Worm (Caenorhabditis elegans) whole organism, L4 larva: ENCODE results near the gene srw-22.

ENCODE experiments used
- ceh-82 ChIP-seq: sonication (generic microtip); optimal IDR thresholded peaks from 2 replicates; lab custom pipeline; 2017; ENCODE audit warnings: missing biosample characterization, missing genetic modification characterization
- lin-15B ChIP-seq: fragments of 150-350 bp; sonication (generic microtip); optimal IDR thresholded peaks from 3 replicates; lab custom pipeline; 2014; ENCODE audit warnings: missing biosample characterization, missing genetic modification characterization
- lin-39 ChIP-seq: fragments of 150-350 bp; optimal IDR thresholded peaks from 2 replicates; lab custom pipeline; 2014; ENCODE audit warnings: missing biosample characterization, missing genetic modification reagents, missing genetic modification characterization
- nhr-11 ChIP-seq: fragments of 150-350 bp; optimal IDR thresholded peaks from 2 replicates; lab custom pipeline; 2014; ENCODE audit warnings: missing biosample characterization, missing genetic modification characterization
- nhr-237 ChIP-seq: sonication (generic microtip); optimal IDR thresholded peaks from 2 replicates; lab custom pipeline; 2017; ENCODE audit warnings: missing biosample characterization, missing genetic modification characterization
- nhr-28 ChIP-seq: fragments of 150-350 bp; optimal IDR thresholded peaks from 2 replicates; lab custom pipeline; 2014; ENCODE audit warnings: missing biosample characterization, missing genetic modification characterization
- nhr-77 ChIP-seq: fragments of 150-350 bp; optimal IDR thresholded peaks from 2 replicates; lab custom pipeline; 2014; ENCODE audit warnings: missing biosample characterization, missing genetic modification characterization
- pha-4 ChIP-seq, 2 experiments: fragments of 150-350 bp in 1 of 2; fragments of 200-800 bp in 1 of 2; sonication (Bioruptor generic) in 1 of 2; IDR thresholded peaks in 1 of 2; optimal IDR thresholded peaks in 1 of 2; 2 replicates each; pipeline versions ENCODE4 v1.3.6 to Lab custom; 2014 to 2022; ENCODE audit warnings: missing genetic modification characterization in 2 of 2, missing genetic modification reagents in 2 of 2, missing biosample characterization in 1 of 2, missing compliant biosample characterization in 1 of 2
- pqm-1 ChIP-seq: sonication (generic microtip); optimal IDR thresholded peaks from 2 replicates; lab custom pipeline; 2017; ENCODE audit warnings: missing biosample characterization, missing genetic modification characterization
- skn-1 ChIP-seq: fragments of 150-350 bp; optimal IDR thresholded peaks from 2 replicates; lab custom pipeline; 2014; ENCODE audit warnings: missing biosample characterization, missing genetic modification characterization
- snpc-4 ChIP-seq: fragments of 150-350 bp; optimal IDR thresholded peaks from 2 replicates; lab custom pipeline; 2014; ENCODE audit warnings: missing biosample characterization, missing genetic modification characterization
- unc-39 ChIP-seq: sonication (generic microtip); optimal IDR thresholded peaks from 2 replicates; lab custom pipeline; 2017; ENCODE audit warnings: missing biosample characterization, missing genetic modification characterization

- TF ChIP-seq nhr-11 (tag; lab: Kevin White, UChicago) (no peak), unc-39 (tag; lab: Kevin White, UChicago) (no peak), lin-15B (no peak), skn-1 (tag; lab: Kevin White, UChicago) (no peak), nhr-28 (tag; lab: Kevin White, UChicago) (no peak), snpc-4 (no peak), pqm-1 (tag; lab: Kevin White, UChicago) (no peak), nhr-237 (no peak), nhr-77 (tag; lab: Kevin White, UChicago) (no peak), ceh-82 (no peak), pha-4 (GFP tag; IDR thresholded peaks at IDR 0.05; lab: Robert Waterston, UW) (no peak), pha-4 (tag; optimal IDR thresholded peaks at IDR 0.05; lab: Kevin White, UChicago) (no peak), lin-39 (tag; lab: Kevin White, UChicago) (no peak)
These were observed 997 bp upstream of the srw-22 start, which contains the start of gene T10H4.13 for ce11 chrV:15267405-15267804.
